Fruit fly (Drosophila melanogaster): ENCODE results near the gene Cpr35B.

The Cpr35B gene

dm6 chr2L:14458187-14458899 is 33.4 kb upstream of the Cpr35B start (continued):
- TF ChIP-seq CG17802 (tag; optimal IDR thresholded peaks at IDR 0.05) (no peak), CG31441 (GFP tag; IDR thresholded peaks at IDR 0.05) (no peak), CoRest (tag; optimal IDR thresholded peaks at IDR 0.05) (peak; percentile 77), CG17912 (GFP tag; optimal IDR thresholded peaks at IDR 0.05) (no peak), cg (GFP tag; optimal IDR thresholded peaks at IDR 0.05) (no peak), CG13123 (GFP tag; optimal IDR thresholded peaks at IDR 0.05) (no peak), CG2199 (GFP tag; IDR thresholded peaks at IDR 0.05) (no peak), tio (GFP tag; optimal IDR thresholded peaks at IDR 0.05) (peak; percentile 52), al (GFP tag; IDR thresholded peaks at IDR 0.05) (0 out of 2 replicates have a peak, but pooled peaks have one; percentile 24), sens (GFP tag) (peak; percentile 96), twi (tag; optimal IDR thresholded peaks at IDR 0.05) (no peak), corto (GFP tag; optimal IDR thresholded peaks at IDR 0.05) (no peak), gcm2 (GFP tag; optimal IDR thresholded peaks at IDR 0.05) (no peak), Dip3 (GFP tag; optimal IDR thresholded peaks at IDR 0.05) (peak; percentile 6), sr (GFP tag; IDR thresholded peaks at IDR 0.05) (peak; percentile 86), CG14965 (GFP tag; optimal IDR thresholded peaks at IDR 0.05; ENCODE audit: borderline replicate concordance) (no peak), Sox100B (GFP tag; optimal IDR thresholded peaks at IDR 0.05) (peak; percentile 18), CG12391 (tag; optimal IDR thresholded peaks at IDR 0.05) (peak; percentile 71), lab (GFP tag; optimal IDR thresholded peaks at IDR 0.05) (no peak), CG33557 (GFP tag; optimal IDR thresholded peaks at IDR 0.05) (peak; percentile 31), Gug (GFP tag; IDR thresholded peaks at IDR 0.05) (0 out of 4 replicates have a peak, but pooled peaks have one; percentile 16), zfh1 (GFP tag; IDR thresholded peaks at IDR 0.05) (peak; percentile 76), CG8089 (GFP tag; optimal IDR thresholded peaks at IDR 0.05) (peak; percentile 53), nmo (GFP tag; optimal IDR thresholded peaks at IDR 0.05) (peak; percentile 80), peb (GFP tag; IDR thresholded peaks at IDR 0.05) (no peak), Kr (GFP tag; optimal IDR thresholded peaks at IDR 0.05) (no peak), lbe (GFP tag; optimal IDR thresholded peaks at IDR 0.05) (no peak), az2 (GFP tag; optimal IDR thresholded peaks at IDR 0.05) (peak; percentile 70), Bteb2 (GFP tag; optimal IDR thresholded peaks at IDR 0.05) (no peak), CG12219 (GFP tag; optimal IDR thresholded peaks at IDR 0.05) (peak; percentile 71), bcd (GFP tag; optimal IDR thresholded peaks at IDR 0.05) (peak; percentile 40), Pdp1 (GFP tag; optimal IDR thresholded peaks at IDR 0.05) (peak; percentile 40 to 48), CG15269 (tag; optimal IDR thresholded peaks at IDR 0.05) (peak; percentile 82), CG8388 (GFP tag; optimal IDR thresholded peaks at IDR 0.05) (peak; percentile 77), Fer1 (GFP tag; optimal IDR thresholded peaks at IDR 0.05) (no peak), CG34224 (GFP tag; IDR thresholded peaks at IDR 0.05; ENCODE audit: partially characterized antibody) (no peak), Fer2 (tag; optimal IDR thresholded peaks at IDR 0.05) (no peak), CG16813 (GFP tag; IDR thresholded peaks at IDR 0.05; ENCODE audit: partially characterized antibody) (no peak), pfk (GFP tag; optimal IDR thresholded peaks at IDR 0.05) (no peak), Stat92E (GFP tag; optimal IDR thresholded peaks at IDR 0.05) (no peak), CG12155 (GFP tag; optimal IDR thresholded peaks at IDR 0.05) (peak; percentile 18), CG1529 (GFP tag; optimal IDR thresholded peaks at IDR 0.05) (peak; percentile 77), CG9932 (GFP tag; IDR thresholded peaks at IDR 0.05) (peak; percentile 60), CG14710 (tag; optimal IDR thresholded peaks at IDR 0.05) (no peak), Spps (tag; optimal IDR thresholded peaks at IDR 0.05) (no peak), CG8765 (GFP tag; IDR thresholded peaks at IDR 0.05) (no peak), CG1603 (tag; optimal IDR thresholded peaks at IDR 0.05) (peak; percentile 53), Hey (tag; optimal IDR thresholded peaks at IDR 0.05) (no peak), BEAF-32 (GFP tag; optimal IDR thresholded peaks at IDR 0.05) (no peak)

All from whole organism, embryonic.